Worm (Caenorhabditis elegans): Measurements from ENCODE around the gene asp-12.

Gene asp-12

ce11 chrV:8304461-8305195 lies 35.6 kb downstream of the asp-12 start, which contains the start of gene W02D7.11:
W02D7.11 (minus strand) TSS chrV:8304511.
- TF ChIP-seq dao-5 (tag; optimal IDR thresholded peaks at IDR 0.05), result no peak
- TF ChIP-seq W03F9.2 (tag; optimal IDR thresholded peaks at IDR 0.05), result no peak
- TF ChIP-seq him-1 (tag; optimal IDR thresholded peaks at IDR 0.05), result no peak

DNA sequence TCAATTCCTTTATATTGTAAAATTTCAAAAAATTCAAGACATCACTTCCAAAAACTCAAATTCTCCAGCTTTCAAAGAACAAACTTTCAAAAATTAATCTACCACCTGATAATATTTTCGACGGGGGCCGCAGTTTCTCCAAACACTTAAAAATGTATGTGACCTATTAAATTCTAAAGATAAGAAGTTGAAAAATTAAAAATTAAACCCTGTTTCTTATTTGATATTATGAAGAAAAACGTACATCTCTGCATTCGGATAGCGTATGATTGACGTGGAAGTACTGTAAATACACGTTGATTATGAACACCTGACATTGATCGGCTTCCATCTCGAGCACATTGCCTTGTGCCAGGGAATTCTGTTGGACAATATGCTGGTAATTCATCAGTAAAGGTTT lies 36.9 kb downstream of the asp-12 start:
- no peak for TF ChIP-seq him-1 (tag; optimal IDR thresholded peaks at IDR 0.05)
- TF ChIP-seq dao-5 (tag; optimal IDR thresholded peaks at IDR 0.05), result no peak
- TF ChIP-seq W03F9.2 (tag; optimal IDR thresholded peaks at IDR 0.05), result no peak

DNA sequence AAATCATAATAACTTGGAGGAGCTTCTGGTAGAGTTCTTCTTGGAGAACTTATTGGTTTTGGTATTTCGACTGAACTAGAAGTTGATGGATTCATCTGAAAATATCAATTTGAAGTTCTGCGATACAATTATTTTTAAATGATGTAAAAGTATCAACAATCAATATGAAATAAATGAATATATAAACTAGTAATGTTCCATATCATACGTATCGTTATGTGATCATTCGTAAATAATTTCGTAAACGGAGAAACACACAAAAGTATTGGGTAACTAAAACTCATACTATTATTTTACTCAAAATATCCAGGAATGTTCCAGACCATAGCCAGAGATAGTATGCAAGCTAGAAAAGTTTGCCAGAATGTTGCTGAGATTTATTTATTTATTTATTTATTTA lies 37.4 kb downstream of the asp-12 start, which contains the start of gene W02D7.8:
Gene W02D7.8, minus strand, starts transcription at position 101 of the 400 bp plus-strand sequence.
- TF ChIP-seq him-1 (tag; optimal IDR thresholded peaks at IDR 0.05) (no peak), W03F9.2 (tag; optimal IDR thresholded peaks at IDR 0.05) (no peak), dao-5 (tag; optimal IDR thresholded peaks at IDR 0.05) (no peak)

DNA sequence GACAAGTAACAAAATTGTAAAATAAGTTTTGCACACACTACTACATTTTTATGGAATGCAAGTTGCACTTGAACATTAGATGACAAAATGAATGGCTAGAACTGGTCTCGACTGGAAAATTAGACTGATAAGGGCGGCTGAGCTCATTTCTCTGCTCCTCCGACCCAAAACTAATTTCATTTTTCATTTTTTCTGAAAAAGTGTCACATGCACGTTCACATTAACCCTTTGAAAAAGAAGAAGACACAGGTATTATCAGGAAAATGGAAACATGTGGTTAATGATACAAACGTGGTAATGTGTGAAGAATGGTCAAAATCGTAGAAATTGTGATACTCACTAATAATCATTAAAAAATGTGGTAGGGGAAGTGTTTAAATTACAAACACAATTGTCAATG lies 38.0 kb downstream of the asp-12 start:
- no peak for TF ChIP-seq him-1 (tag; optimal IDR thresholded peaks at IDR 0.05)
- TF ChIP-seq dao-5 (tag; optimal IDR thresholded peaks at IDR 0.05), result no peak
- no peak for TF ChIP-seq W03F9.2 (tag; optimal IDR thresholded peaks at IDR 0.05)

DNA sequence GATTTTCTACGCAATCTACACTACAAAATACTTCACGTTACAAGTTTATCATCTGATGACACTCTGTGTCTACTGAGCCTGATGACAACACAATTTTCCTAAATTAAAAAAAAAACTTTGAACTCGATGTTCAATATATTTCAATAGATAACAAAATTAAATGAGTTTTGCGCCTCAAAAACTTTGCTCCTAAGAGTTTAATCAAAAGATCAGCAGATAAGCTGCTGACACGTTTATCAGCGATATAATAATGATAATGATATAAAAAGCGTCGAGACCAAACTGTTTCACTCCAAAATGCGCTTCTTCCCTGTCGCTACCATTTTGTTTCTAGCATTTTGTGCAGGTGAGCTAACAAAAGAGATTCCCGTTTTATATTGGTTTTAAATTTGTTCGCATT lies 38.7 kb downstream of the asp-12 start, which contains the start of gene clec-218:
Gene clec-218, plus strand, starts transcription at position 262 of the 400 bp plus-strand sequence.
- TF ChIP-seq dao-5 (tag; optimal IDR thresholded peaks at IDR 0.05) (no peak), W03F9.2 (tag; optimal IDR thresholded peaks at IDR 0.05) (no peak), him-1 (tag; optimal IDR thresholded peaks at IDR 0.05) (no peak)

DNA sequence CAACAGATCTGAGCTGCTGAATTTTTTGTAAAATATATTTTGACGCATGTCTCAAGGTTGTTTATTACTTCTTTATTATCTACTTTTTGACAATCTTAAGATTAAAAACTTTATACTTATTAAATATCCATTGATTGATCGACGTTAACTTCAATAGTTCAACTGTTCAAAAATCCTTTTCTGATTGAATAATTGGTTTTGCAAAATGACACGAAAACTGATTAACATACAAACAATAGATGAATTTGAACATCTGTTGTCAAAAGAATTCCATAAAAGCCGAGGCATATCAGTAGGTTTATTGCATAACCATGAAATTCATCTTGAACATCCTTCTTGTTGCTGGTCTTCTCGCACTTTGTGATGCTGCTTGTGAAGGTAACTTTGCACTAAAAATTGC lies 42.2 kb downstream of the asp-12 start, which contains the start of gene W02D7.12:
Gene W02D7.12, plus strand, starts transcription at position 301 of the 400 bp plus-strand sequence.
- TF ChIP-seq dao-5 (tag; optimal IDR thresholded peaks at IDR 0.05), result no peak
- TF ChIP-seq him-1 (tag; optimal IDR thresholded peaks at IDR 0.05), result no peak
- no peak for TF ChIP-seq W03F9.2 (tag; optimal IDR thresholded peaks at IDR 0.05)

- TF ChIP-seq W03F9.2 (tag; optimal IDR thresholded peaks at IDR 0.05) (no peak), him-1 (tag; optimal IDR thresholded peaks at IDR 0.05) (no peak), dao-5 (tag; optimal IDR thresholded peaks at IDR 0.05) (no peak)
Measured at ce11 chrV:8318135-8318534, 49.1 kb downstream of the asp-12 start, which contains the start of gene clec-219. clec-219 (plus strand) TSS chrV:8318435.

Measured in whole organism, L4/young adult.